Worm (Caenorhabditis elegans) whole organism, L2 larva: ENCODE results near the gene ins-37.

Experiments used
- aly-2 ChIP-seq: fragments of 150-350 bp; optimal IDR thresholded peaks from 2 replicates; lab custom pipeline; 2014; ENCODE audit warnings: missing biosample characterization, missing genetic modification characterization
- lin-11 ChIP-seq: fragments of 150-350 bp; sonication (generic microtip); optimal IDR thresholded peaks from 2 replicates; lab custom pipeline; 2014; ENCODE audit warnings: missing biosample characterization, missing genetic modification characterization, inconsistent platforms, mixed read lengths
- lin-39 ChIP-seq: fragments of 150-350 bp; optimal IDR thresholded peaks from 2 replicates; lab custom pipeline; 2014; ENCODE audit warnings: missing biosample characterization, missing genetic modification reagents, missing genetic modification characterization
- unc-55 ChIP-seq: fragments of 150-350 bp; sonication (generic microtip); optimal IDR thresholded peaks from 3 replicates; lab custom pipeline; 2014; ENCODE audit warnings: missing biosample characterization, missing genetic modification reagents, missing genetic modification characterization
- ztf-11 ChIP-seq: sonication (generic microtip); optimal IDR thresholded peaks from 2 replicates; lab custom pipeline; 2017; ENCODE audit warnings: missing biosample characterization, missing genetic modification characterization

DNA sequence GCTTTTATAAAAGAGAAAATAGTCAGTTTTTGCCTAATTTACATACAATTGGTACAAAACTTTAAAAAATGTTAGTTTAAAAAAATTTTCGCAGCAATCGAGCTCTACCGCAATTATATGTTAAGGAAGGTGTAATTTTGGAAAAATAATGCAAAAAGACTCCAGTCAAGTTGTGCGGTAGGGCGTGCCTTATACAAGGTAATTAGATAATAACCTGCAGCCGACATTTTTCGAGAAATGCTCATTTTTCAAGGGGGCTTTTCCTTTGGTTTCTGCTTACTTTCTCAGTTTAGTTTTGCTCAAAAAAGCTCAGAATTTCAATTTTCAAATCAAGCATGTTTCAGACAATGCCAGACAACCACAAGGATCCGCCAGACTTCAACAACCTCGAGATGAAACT lies 5.7 kb downstream of the ins-37 start, which contains the start of gene F08G2.4:
- no peak for TF ChIP-seq ztf-11 (tag; lab: Kevin White, UChicago)
- no peak for TF ChIP-seq aly-2 (tag; lab: Kevin White, UChicago)
- TF ChIP-seq lin-11 (tag; lab: Kevin White, UChicago), result no peak
- TF ChIP-seq unc-55 (GFP tag; lab: Kevin White, UChicago), result no peak
- TF ChIP-seq lin-39 (tag; lab: Kevin White, UChicago), result no peak
